Fruit fly (Drosophila melanogaster) whole organism, embryonic: Measurements from ENCODE around the gene clumsy.

ENCODE experiments used
- Atf6 ChIP-seq: fragments of 200-800 bp; sonication (Bioruptor generic); IDR thresholded peaks from 2 replicates; pipeline ENCODE4 v1.3.6; 2022; ENCODE audit warnings: missing biosample characterization, missing genetic modification characterization
- Bdp1 ChIP-seq: fragments of 200-800 bp; sonication (Bioruptor generic); optimal IDR thresholded peaks from 3 replicates; lab custom pipeline; 2016; ENCODE audit warnings: missing biosample characterization, missing genetic modification characterization
- CG10274 ChIP-seq: fragments of 200-800 bp; sonication (Bioruptor generic); optimal IDR thresholded peaks from 3 replicates; lab custom pipeline; 2017; ENCODE audit warnings: missing biosample characterization, mild to moderate bottlenecking, missing genetic modification characterization
- CG10431 ChIP-seq: fragments of 200-800 bp; sonication (Bioruptor generic); optimal IDR thresholded peaks from 3 replicates; lab custom pipeline; 2018; ENCODE audit warnings: missing biosample characterization, mild to moderate bottlenecking, missing genetic modification characterization
- CG12104 ChIP-seq: fragments of 200-800 bp; sonication (Bioruptor generic); optimal IDR thresholded peaks from 3 replicates; lab custom pipeline; 2016; ENCODE audit warnings: missing biosample characterization, missing genetic modification characterization
- CG14667 ChIP-seq: fragments of 200-800 bp; sonication (Bioruptor generic); IDR thresholded peaks from 2 replicates; pipeline ENCODE4 v1.3.6; 2022; ENCODE audit warnings: missing biosample characterization, missing genetic modification characterization
- CG1792 ChIP-seq: fragments of 200-800 bp; sonication (Bioruptor generic); optimal IDR thresholded peaks from 2 replicates; lab custom pipeline; 2016; ENCODE audit warnings: missing biosample characterization, missing genetic modification characterization
- CG18764 ChIP-seq: fragments of 200-800 bp; sonication (Bioruptor generic); optimal IDR thresholded peaks from 3 replicates; lab custom pipeline; 2016; ENCODE audit warnings: missing biosample characterization, missing genetic modification characterization
- CG2129 ChIP-seq: fragments of 200-800 bp; sonication (Bioruptor generic); IDR thresholded peaks from 2 replicates; pipeline ENCODE4 v1.3.6; 2022; ENCODE audit warnings: missing biosample characterization, missing genetic modification characterization; ENCODE audit not compliant: partially characterized antibody
- CG2202 ChIP-seq: fragments of 200-800 bp; sonication (Bioruptor generic); optimal IDR thresholded peaks from 2 replicates; lab custom pipeline; 2018; ENCODE audit warnings: missing biosample characterization, mild to moderate bottlenecking, missing genetic modification characterization
- CG33557 ChIP-seq: fragments of 200-800 bp; sonication (Bioruptor generic); optimal IDR thresholded peaks from 2 replicates; lab custom pipeline; 2019; ENCODE audit warnings: missing biosample characterization, mild to moderate bottlenecking, missing genetic modification characterization, moderate library complexity
- CG3407 ChIP-seq: fragments of 200-800 bp; sonication (Bioruptor generic); optimal IDR thresholded peaks from 2 replicates; lab custom pipeline; 2018; ENCODE audit warnings: missing biosample characterization, mild to moderate bottlenecking, missing genetic modification characterization
- CG4360 ChIP-seq: fragments of 200-800 bp; sonication (Bioruptor generic); IDR thresholded peaks from 2 replicates; pipeline ENCODE4 v1.3.6; 2022; ENCODE audit warnings: missing biosample characterization, missing genetic modification characterization
- CG4404 ChIP-seq: fragments of 200-800 bp; sonication (Bioruptor generic); IDR thresholded peaks from 2 replicates; pipeline ENCODE4 v1.3.6; 2022; ENCODE audit warnings: missing biosample characterization, missing genetic modification characterization
- CG6654 ChIP-seq: fragments of 200-800 bp; sonication (Bioruptor generic); optimal IDR thresholded peaks from 2 replicates; lab custom pipeline; 2017; ENCODE audit warnings: missing biosample characterization, mild to moderate bottlenecking, missing genetic modification characterization
- CG8089 ChIP-seq: fragments of 200-800 bp; sonication (Bioruptor generic); optimal IDR thresholded peaks from 3 replicates; lab custom pipeline; 2016; ENCODE audit warnings: missing biosample characterization, missing genetic modification characterization
- CG8924 ChIP-seq: fragments of 200-800 bp; optimal IDR thresholded peaks from 3 replicates; lab custom pipeline; 2019; ENCODE audit warnings: missing biosample characterization, mild to moderate bottlenecking, missing genetic modification characterization, moderate library complexity
- CG9437 ChIP-seq: fragments of 200-800 bp; sonication (Bioruptor generic); optimal IDR thresholded peaks from 2 replicates; lab custom pipeline; 2018; ENCODE audit warnings: missing biosample characterization, mild to moderate bottlenecking, missing genetic modification characterization
- CG9817 ChIP-seq: fragments of 200-800 bp; sonication (Bioruptor generic); optimal IDR thresholded peaks from 2 replicates; lab custom pipeline; 2018; ENCODE audit warnings: missing biosample characterization, mild to moderate bottlenecking, missing genetic modification characterization, moderate library complexity
- CG9876 ChIP-seq: fragments of 200-800 bp; sonication (Bioruptor generic); optimal IDR thresholded peaks from 2 replicates; lab custom pipeline; 2016; ENCODE audit warnings: missing biosample characterization, missing genetic modification characterization
- CHES-1-like ChIP-seq: fragments of 200-800 bp; sonication (Bioruptor generic); optimal IDR thresholded peaks from 2 replicates; lab custom pipeline; 2016; ENCODE audit warnings: missing biosample characterization, missing genetic modification characterization
- CoRest ChIP-seq: fragments of 200-800 bp; sonication (Bioruptor generic); optimal IDR thresholded peaks from 3 replicates; lab custom pipeline; 2018; ENCODE audit warnings: missing biosample characterization, mild to moderate bottlenecking, missing genetic modification characterization, moderate library complexity
- D19A ChIP-seq: fragments of 200-800 bp; optimal IDR thresholded peaks from 3 replicates; lab custom pipeline; 2019; ENCODE audit warnings: missing biosample characterization, mild to moderate bottlenecking, missing genetic modification characterization, moderate library complexity
- Deaf1 ChIP-seq: fragments of 200-800 bp; optimal IDR thresholded peaks from 3 replicates; lab custom pipeline; 2019; ENCODE audit warnings: missing biosample characterization, mild to moderate bottlenecking, missing genetic modification characterization, moderate library complexity
- ERR ChIP-seq: fragments of 200-800 bp; sonication (Bioruptor generic); optimal IDR thresholded peaks from 2 replicates; lab custom pipeline; 2016; ENCODE audit warnings: missing biosample characterization, missing genetic modification characterization
- Ets97D ChIP-seq: fragments of 200-800 bp; sonication (Bioruptor generic); optimal IDR thresholded peaks from 3 replicates; lab custom pipeline; 2016; ENCODE audit warnings: missing biosample characterization, missing genetic modification characterization
- Kr ChIP-seq: fragments of 200-800 bp; sonication (Bioruptor generic); optimal IDR thresholded peaks from 2 replicates; lab custom pipeline; 2017; ENCODE audit warnings: missing biosample characterization, mild to moderate bottlenecking, missing genetic modification characterization
- Myb ChIP-seq: fragments of 200-800 bp; sonication (Bioruptor generic); optimal IDR thresholded peaks from 2 replicates; lab custom pipeline; 2016; ENCODE audit warnings: missing biosample characterization, missing genetic modification characterization
- Nf-YC ChIP-seq: fragments of 200-800 bp; optimal IDR thresholded peaks from 3 replicates; lab custom pipeline; 2019; ENCODE audit warnings: missing biosample characterization, mild to moderate bottlenecking, missing genetic modification characterization, moderate library complexity
- Poxn ChIP-seq: fragments of 200-800 bp; sonication (Bioruptor generic); IDR thresholded peaks from 2 replicates; pipeline ENCODE4 v1.3.6; 2022; ENCODE audit warnings: missing biosample characterization, missing genetic modification characterization
- Ptx1 ChIP-seq: fragments of 200-800 bp; sonication (Bioruptor generic); IDR thresholded peaks from 2 replicates; pipeline ENCODE4 v1.3.6; 2022; ENCODE audit warnings: missing biosample characterization, missing genetic modification characterization
- ato ChIP-seq: fragments of 200-800 bp; sonication (Bioruptor generic); IDR thresholded peaks from 2 replicates; pipeline ENCODE4 v1.3.6; 2022; ENCODE audit warnings: missing biosample characterization, missing genetic modification characterization; ENCODE audit not compliant: partially characterized antibody
- bsh ChIP-seq, 2 experiments: fragments of 200-800 bp; sonication (Bioruptor generic); optimal IDR thresholded peaks; 2 replicates each; lab custom pipeline; 2017 to 2018; ENCODE audit warnings: mild to moderate bottlenecking in 2 of 2, missing biosample characterization in 2 of 2, missing genetic modification characterization in 2 of 2, moderate library complexity in 1 of 2
- crp ChIP-seq, 2 experiments: fragments of 200-800 bp; sonication (Bioruptor generic); optimal IDR thresholded peaks; 2 replicates in 1 of 2; 3 replicates in 1 of 2; lab custom pipeline; 2017; ENCODE audit warnings: missing biosample characterization in 2 of 2, missing genetic modification characterization in 2 of 2, mild to moderate bottlenecking in 1 of 2, moderate library complexity in 1 of 2
- dimm ChIP-seq: fragments of 200-800 bp; sonication (Bioruptor generic); IDR thresholded peaks from 2 replicates; pipeline ENCODE4 v1.3.6; 2022; ENCODE audit warnings: missing biosample characterization, missing genetic modification characterization
- disco-r ChIP-seq: fragments of 200-800 bp; sonication (Bioruptor generic); optimal IDR thresholded peaks from 2 replicates; lab custom pipeline; 2016; ENCODE audit warnings: missing biosample characterization, missing genetic modification characterization
- en ChIP-seq: fragments of 200-800 bp; sonication (Bioruptor generic); optimal IDR thresholded peaks from 2 replicates; lab custom pipeline; 2016; ENCODE audit warnings: missing biosample characterization, missing genetic modification characterization
- eve ChIP-seq, 2 experiments: fragments of >200 bp; optimal IDR thresholded peaks; 2 replicates each; lab custom pipeline; 2017; ENCODE audit warnings: missing biosample characterization in 2 of 2, missing genetic modification characterization in 2 of 2
- fru ChIP-seq: fragments of >200 bp; optimal IDR thresholded peaks from 2 replicates; lab custom pipeline; 2017
- ftz-f1 ChIP-seq: fragments of 200-800 bp; sonication (Bioruptor generic); optimal IDR thresholded peaks from 2 replicates; lab custom pipeline; 2016; ENCODE audit warnings: missing biosample characterization, missing genetic modification characterization
- gsb ChIP-seq: fragments of 200-800 bp; sonication (Bioruptor generic); IDR thresholded peaks from 2 replicates; pipeline ENCODE4 v1.3.6; 2022; ENCODE audit warnings: missing biosample characterization, missing genetic modification characterization
- gsb-n ChIP-seq: fragments of 200-800 bp; sonication (Bioruptor generic); optimal IDR thresholded peaks from 3 replicates; lab custom pipeline; 2018; ENCODE audit warnings: missing biosample characterization, mild to moderate bottlenecking, missing genetic modification characterization
- klu ChIP-seq: fragments of 200-800 bp; sonication (Bioruptor generic); IDR thresholded peaks from 2 replicates; pipeline ENCODE4 v1.3.6; 2022; ENCODE audit warnings: missing biosample characterization, missing genetic modification characterization
- pfk ChIP-seq: fragments of 200-800 bp; sonication (Bioruptor generic); optimal IDR thresholded peaks from 2 replicates; lab custom pipeline; 2018; ENCODE audit warnings: missing biosample characterization, mild to moderate bottlenecking, missing genetic modification characterization, moderate library complexity
- pros ChIP-seq: fragments of 200-800 bp; sonication (Bioruptor generic); optimal IDR thresholded peaks from 3 replicates; lab custom pipeline; 2019; ENCODE audit warnings: missing biosample characterization, mild to moderate bottlenecking, missing genetic modification characterization, moderate library complexity
- ro ChIP-seq: fragments of 200-800 bp; sonication (Bioruptor generic); IDR thresholded peaks from 2 replicates; pipeline ENCODE4 v1.3.6; 2022; ENCODE audit warnings: missing biosample characterization, missing genetic modification characterization
- salm ChIP-seq: fragments of 200-800 bp; sonication (Bioruptor generic); optimal IDR thresholded peaks from 2 replicates; lab custom pipeline; 2018; ENCODE audit warnings: missing biosample characterization, mild to moderate bottlenecking, missing genetic modification characterization
- schlank ChIP-seq: fragments of 200-800 bp; sonication (Bioruptor generic); optimal IDR thresholded peaks from 2 replicates; lab custom pipeline; 2018; ENCODE audit warnings: missing biosample characterization, mild to moderate bottlenecking, missing genetic modification characterization
- shn ChIP-seq: fragments of 200-800 bp; sonication (Bioruptor generic); optimal IDR thresholded peaks from 3 replicates; lab custom pipeline; 2016; ENCODE audit warnings: missing biosample characterization, missing genetic modification characterization
- so ChIP-seq: fragments of 200-800 bp; sonication (Bioruptor generic); IDR thresholded peaks from 3 replicates; pipeline ENCODE4 v1.3.6; 2022; ENCODE audit warnings: missing biosample characterization, missing genetic modification characterization
- ttk ChIP-seq: fragments of 200-800 bp; sonication (Bioruptor generic); IDR thresholded peaks from 2 replicates; pipeline ENCODE4 v2.1.2; 2022; ENCODE audit warnings: missing biosample characterization, missing genetic modification characterization
- unpg ChIP-seq: fragments of 200-800 bp; sonication (Bioruptor generic); optimal IDR thresholded peaks from 3 replicates; lab custom pipeline; 2018; ENCODE audit warnings: missing biosample characterization, mild to moderate bottlenecking, missing genetic modification characterization, moderate library complexity

clumsy gene

DNA sequence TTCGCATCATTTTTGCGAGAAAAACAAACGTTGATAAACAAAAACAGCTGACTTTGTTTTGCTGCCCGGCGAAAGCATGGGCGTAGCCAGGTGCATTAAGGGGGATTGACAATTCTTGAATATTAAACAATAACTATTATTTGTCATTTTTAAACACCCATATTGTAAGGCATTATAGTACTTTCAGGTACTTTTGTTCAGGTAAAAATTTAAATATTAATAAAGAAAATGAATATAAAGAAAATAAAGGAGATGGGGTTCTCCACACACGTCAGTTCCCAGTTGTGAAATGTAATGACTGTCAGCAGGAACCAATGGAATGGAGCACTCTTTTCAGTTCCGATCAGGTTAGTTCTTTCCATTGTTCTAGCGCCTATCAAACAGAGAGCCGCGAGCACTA is 47.7 kb upstream of the clumsy start, which contains the start of the genes Coq3 and Pld3 (continued):
- TF ChIP-seq Ets97D (GFP tag; lab: Kevin White, UChicago): peak; percentile 35
- peak; percentile 25 for TF ChIP-seq en (GFP tag; lab: Kevin White, UChicago)
- TF ChIP-seq CG9817: peak; percentile 77
- TF ChIP-seq gsb: peak; percentile 60
- peak; percentile 65 for TF ChIP-seq CG18764 (GFP tag; lab: Kevin White, UChicago)
- peak; percentile 68; the same call in 2 of the 3 replicates for TF ChIP-seq so (GFP tag; lab: Robert Waterston, UW)
- peak; percentile 61; the same call in 1 of the 2 replicates for TF ChIP-seq ttk
- TF ChIP-seq ato (GFP tag; lab: Robert Waterston, UW): no peak
- TF ChIP-seq Ptx1 (GFP tag; lab: Robert Waterston, UW): peak; percentile 83
- peak; percentile 83 for TF ChIP-seq CG8924 (tag; lab: Kevin White, UChicago)
- TF ChIP-seq CG8089 (GFP tag; lab: Kevin White, UChicago): peak; percentile 39
- peak; percentile 70 for TF ChIP-seq schlank (tag; lab: Kevin White, UChicago)
- TF ChIP-seq Nf-YC (tag; lab: Kevin White, UChicago): peak; percentile 66
- peak; percentile 82 for TF ChIP-seq CoRest (tag; lab: Kevin White, UChicago)
- peak; percentile 55 for TF ChIP-seq Bdp1 (GFP tag; lab: Kevin White, UChicago)
- TF ChIP-seq CG33557 (GFP tag; lab: Kevin White, UChicago): peak; percentile 54
- peak; percentile 64 for TF ChIP-seq Atf6
- TF ChIP-seq CG4404 (GFP tag; lab: Robert Waterston, UW): peak; percentile 65
- TF ChIP-seq Myb (GFP tag; lab: Kevin White, UChicago): peak; percentile 14
- TF ChIP-seq gsb-n (tag; lab: Kevin White, UChicago): peak; percentile 61
- no peak for TF ChIP-seq disco-r (GFP tag; lab: Kevin White, UChicago)
- TF ChIP-seq dimm (GFP tag; lab: Robert Waterston, UW): no peak
- peak; percentile 94 for TF ChIP-seq pfk (GFP tag; lab: Kevin White, UChicago)
- peak; percentile 37 for TF ChIP-seq CG10274
- peak; percentile 81 to 87 for TF ChIP-seq bsh (GFP tag; optimal IDR thresholded peaks at IDR 0.05; lab: Kevin White, UChicago)
- TF ChIP-seq crp (GFP tag; optimal IDR thresholded peaks at IDR 0.05; lab: Kevin White, UChicago): peak; percentile 41 to 86
- TF ChIP-seq eve (GFP tag; optimal IDR thresholded peaks at IDR 0.05; lab: Kevin White, UChicago): no peak
- TF ChIP-seq D19A: peak; percentile 72
- no peak for TF ChIP-seq CG2129 (GFP tag; lab: Robert Waterston, UW)
- TF ChIP-seq ro: no peak
- TF ChIP-seq CG1792 (GFP tag; lab: Kevin White, UChicago): peak; percentile 43
- TF ChIP-seq unpg (GFP tag; lab: Kevin White, UChicago): peak; percentile 86
- TF ChIP-seq klu: peak; percentile 44; the same call in 1 of the 2 replicates
- TF ChIP-seq ftz-f1 (GFP tag; lab: Kevin White, UChicago): no peak
- TF ChIP-seq fru (lab: Kevin White, UChicago): no peak
- TF ChIP-seq CG6654 (GFP tag; lab: Kevin White, UChicago): peak; percentile 45
- TF ChIP-seq CG2202 (tag; lab: Kevin White, UChicago): peak; percentile 63
- no peak for TF ChIP-seq Deaf1
- TF ChIP-seq salm: peak; percentile 50
- peak; percentile 18 for TF ChIP-seq CG3407 (GFP tag; lab: Kevin White, UChicago)
- TF ChIP-seq Poxn: no peak
- peak; percentile 68 for TF ChIP-seq CHES-1-like (GFP tag; lab: Kevin White, UChicago)
- peak; percentile 59 for TF ChIP-seq CG9437
- peak; percentile 54 for TF ChIP-seq CG12104 (GFP tag; lab: Kevin White, UChicago)
- peak; percentile 52 for TF ChIP-seq ERR (GFP tag; lab: Kevin White, UChicago)
- peak; percentile 42 for TF ChIP-seq shn
- TF ChIP-seq CG9876 (GFP tag; lab: Kevin White, UChicago): peak; percentile 1
- peak; percentile 6 for TF ChIP-seq CG10431
- no peak for TF ChIP-seq Kr (GFP tag; lab: Kevin White, UChicago)
- peak; percentile 56; the same call in 1 of the 2 replicates for TF ChIP-seq CG4360 (GFP tag; lab: Robert Waterston, UW)
- no peak for TF ChIP-seq pros
- TF ChIP-seq CG14667 (GFP tag; lab: Robert Waterston, UW): peak; percentile 69
